Worm (Caenorhabditis elegans): ENCODE measurements around the gene act-3.

Gene act-3

DNA sequence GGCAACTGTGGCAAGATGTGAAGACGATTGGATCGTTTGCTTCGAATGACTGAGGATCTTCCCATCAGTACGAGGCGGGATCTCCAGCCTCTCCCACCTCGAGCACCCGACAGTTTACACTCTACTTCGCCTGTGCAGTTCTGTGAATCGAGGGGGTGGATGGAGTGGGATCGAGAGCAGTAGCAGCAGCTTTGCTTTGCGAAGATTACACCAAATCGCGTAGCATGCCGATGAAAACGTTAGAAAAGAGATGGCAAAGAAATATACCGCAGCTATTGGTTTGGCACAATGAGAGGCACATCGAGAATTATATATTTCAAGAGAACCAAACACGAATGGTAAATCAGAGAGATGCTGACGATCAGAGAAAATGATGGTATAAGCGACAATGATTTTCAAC lies at the start of gene act-3:
Gene act-3, minus strand, starts transcription at position 51 of the 400 bp plus-strand sequence.
- TF ChIP-seq lin-13 (GFP tag; optimal IDR thresholded peaks at IDR 0.05) (no peak), nhr-28 (tag; optimal IDR thresholded peaks at IDR 0.05) (peak; percentile 22), nhr-111 (GFP tag; optimal IDR thresholded peaks at IDR 0.05) (no peak), aha-1 (tag) (peak; percentile 32), ctbp-1 (GFP tag; IDR thresholded peaks at IDR 0.05) (0 out of 2 replicates have a peak, but pooled peaks have one; percentile 10), snpc-1.2 (GFP tag; IDR thresholded peaks at IDR 0.05) (peak; percentile 17; the same call in 1 of the 2 replicates), tag-97 (GFP tag; IDR thresholded peaks at IDR 0.05) (no peak), nhr-11 (tag; optimal IDR thresholded peaks at IDR 0.05) (peak; percentile 46), ceh-32 (tag; optimal IDR thresholded peaks at IDR 0.05; ENCODE audit: poor library complexity) (no peak), set-16 (GFP tag; IDR thresholded peaks at IDR 0.05) (peak; percentile 45), fos-1 (tag; optimal IDR thresholded peaks at IDR 0.05) (no peak), hlh-11 (tag; optimal IDR thresholded peaks at IDR 0.05) (peak; percentile 40), unc-39 (tag; optimal IDR thresholded peaks at IDR 0.05) (no peak), mdt-29 (GFP tag; IDR thresholded peaks at IDR 0.05) (no peak), pha-4 (GFP tag; IDR thresholded peaks at IDR 0.05) (peak; percentile 47; the same call in 1 of the 2 replicates), pha-4 (tag; optimal IDR thresholded peaks at IDR 0.05) (no peak), mxl-3 (GFP tag; optimal IDR thresholded peaks at IDR 0.05) (peak; percentile 9), daf-16 (GFP tag; optimal IDR thresholded peaks at IDR 0.05) (peak in 1 of 2 experiments; percentile 47), daf-16 (tag; optimal IDR thresholded peaks at IDR 0.05) (no peak)

DNA sequence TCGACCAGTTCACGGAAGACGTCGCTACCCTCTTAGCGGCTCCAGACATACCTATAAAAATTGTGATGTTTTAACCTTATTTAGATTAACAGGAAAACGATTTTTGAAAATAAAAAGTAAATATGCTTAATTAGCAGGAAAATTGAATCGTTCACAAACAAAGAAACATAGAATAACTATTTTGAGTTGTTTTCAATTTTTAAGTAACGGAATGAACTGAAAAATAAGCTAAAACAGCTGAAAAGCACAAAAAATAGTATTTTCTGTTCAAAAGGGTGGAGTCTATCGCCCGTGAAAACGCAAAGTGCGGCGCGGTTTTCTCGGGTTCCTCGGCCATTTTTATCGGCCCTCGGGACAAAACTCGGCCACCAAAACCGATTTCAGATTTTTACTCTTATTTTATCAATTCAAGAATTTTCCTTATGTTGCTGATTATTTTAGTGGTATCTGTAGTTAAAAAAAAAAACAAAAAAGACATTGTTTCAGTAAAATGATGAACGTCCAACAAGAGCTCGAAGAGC lies 49.6 kb upstream of the act-3 start, which contains the start of the genes atp-5 and lmtr-3:
Gene atp-5, minus strand, starts transcription at position 51 of the 521 bp plus-strand sequence.
Gene lmtr-3, plus strand, starts transcription at position 370 of the 521 bp plus-strand sequence.
- TF ChIP-seq pqm-1 (tag; optimal IDR thresholded peaks at IDR 0.05), result no peak
- peak; percentile 86; the same call in 1 of the 2 replicates for TF ChIP-seq ZK337.2 (GFP tag; IDR thresholded peaks at IDR 0.05)
- TF ChIP-seq spr-3 (GFP tag; optimal IDR thresholded peaks at IDR 0.05), result no peak
- TF ChIP-seq lim-7 (GFP tag; IDR thresholded peaks at IDR 0.05), result no peak
- no peak for TF ChIP-seq F10B5.3 (tag; optimal IDR thresholded peaks at IDR 0.05)
- TF ChIP-seq nhr-102 (tag; optimal IDR thresholded peaks at IDR 0.05), result no peak
- no peak for TF ChIP-seq zip-2 (tag; optimal IDR thresholded peaks at IDR 0.05)
- TF ChIP-seq zfp-3 (GFP tag; conservative IDR thresholded peaks at IDR 0.05), result 0 out of 2 replicates have a peak, but pooled peaks have one; percentile 12
- TF ChIP-seq madf-9 (GFP tag; conservative IDR thresholded peaks at IDR 0.05), result no peak; the same call in 1 of the 2 replicates
- TF ChIP-seq saeg-2 (GFP tag; IDR thresholded peaks at IDR 0.05), result no peak
- no peak for TF ChIP-seq lir-3 (tag; optimal IDR thresholded peaks at IDR 0.05)
- TF ChIP-seq vab-7 (GFP tag; IDR thresholded peaks at IDR 0.05), result no peak; the same call in none of the 2 replicates
- TF ChIP-seq ctbp-1 (GFP tag; IDR thresholded peaks at IDR 0.05), result peak; percentile 20; the same call in 1 of the 2 replicates
- peak; percentile 93 for TF ChIP-seq hlh-30 (tag; optimal IDR thresholded peaks at IDR 0.05; ENCODE audit: insufficient read depth)
- TF ChIP-seq T26A8.4 (GFP tag; IDR thresholded peaks at IDR 0.05), result peak; percentile 32; the same call in 1 of the 2 replicates
- peak; percentile 43 for TF ChIP-seq lin-13 (GFP tag; optimal IDR thresholded peaks at IDR 0.05)
- no peak for TF ChIP-seq egl-27 (tag; optimal IDR thresholded peaks at IDR 0.05)
- TF ChIP-seq lin-29 (GFP tag; IDR thresholded peaks at IDR 0.05), result no peak
- TF ChIP-seq unc-130 (GFP tag; optimal IDR thresholded peaks at IDR 0.05), result peak; percentile 96
- peak; percentile 50 for TF ChIP-seq nhr-48 (tag; optimal IDR thresholded peaks at IDR 0.05)
- TF ChIP-seq gei-8 (GFP tag; optimal IDR thresholded peaks at IDR 0.05), result no peak
- no peak for TF ChIP-seq Y75B8A.6 (GFP tag; IDR thresholded peaks at IDR 0.05)
- peak; percentile 16 for TF ChIP-seq aha-1 (tag)
- no peak for TF ChIP-seq zip-11 (GFP tag; IDR thresholded peaks at IDR 0.05)
- TF ChIP-seq mdl-1 (tag; optimal IDR thresholded peaks at IDR 0.05), result peak in 1 of 2 experiments; percentile 48
- TF ChIP-seq ceh-20 (GFP tag; IDR thresholded peaks at IDR 0.05), result no peak
- TF ChIP-seq mxl-3 (GFP tag; optimal IDR thresholded peaks at IDR 0.05), result peak; percentile 76
- peak in 1 of 2 experiments; percentile 67 for TF ChIP-seq lsy-2 (tag; optimal IDR thresholded peaks at IDR 0.05)
- no peak for TF ChIP-seq aly-2 (tag; optimal IDR thresholded peaks at IDR 0.05)
- no peak for TF ChIP-seq nhr-237 (tag; optimal IDR thresholded peaks at IDR 0.05)
- TF ChIP-seq tag-97 (GFP tag; IDR thresholded peaks at IDR 0.05), result 0 out of 2 replicates have a peak, but pooled peaks have one; percentile 23
- no peak for TF ChIP-seq cey-2 (tag; optimal IDR thresholded peaks at IDR 0.05; ENCODE audit: borderline replicate concordance, insufficient read depth)
- TF ChIP-seq nhr-111 (GFP tag; optimal IDR thresholded peaks at IDR 0.05), result no peak
- no peak for TF ChIP-seq lin-1 (GFP tag; IDR thresholded peaks at IDR 0.05)
- TF ChIP-seq sdz-12 (GFP tag; optimal IDR thresholded peaks at IDR 0.05), result no peak
- no peak for TF ChIP-seq Y5F2A.4 (GFP tag; optimal IDR thresholded peaks at IDR 0.05)

Measured in whole organism, L4 larva.